Worm (Caenorhabditis elegans): ENCODE results near the gene ttr-13.

ce11 chrV:20608688-20609087, 28.1 kb downstream of the ttr-13 start, which contains the start of gene ttr-12:
- TF ChIP-seq nhr-25 (tag; optimal IDR thresholded peaks at IDR 0.05; ENCODE audit: borderline replicate concordance, insufficient read depth) (no peak), ceh-44 (GFP tag; IDR thresholded peaks at IDR 0.05) (no peak), php-3 (GFP tag; IDR thresholded peaks at IDR 0.05) (no peak), daf-12 (tag; optimal IDR thresholded peaks at IDR 0.05) (no peak), unc-62 (GFP tag; optimal IDR thresholded peaks at IDR 0.05 in 1 of 2) (no peak), unc-62 (tag; optimal IDR thresholded peaks at IDR 0.05) (no peak), egl-43 (GFP tag; IDR thresholded peaks at IDR 0.05) (no peak), F49E8.2 (tag; optimal IDR thresholded peaks at IDR 0.05; ENCODE audit: borderline replicate concordance) (no peak), lin-39 (tag; optimal IDR thresholded peaks at IDR 0.05) (no peak), nhr-28 (tag; optimal IDR thresholded peaks at IDR 0.05) (no peak), snpc-4 (tag; optimal IDR thresholded peaks at IDR 0.05) (no peak), attf-4 (tag; optimal IDR thresholded peaks at IDR 0.05) (no peak), Y75B8A.6 (GFP tag; IDR thresholded peaks at IDR 0.05) (no peak)
